Worm (Caenorhabditis elegans) whole organism, young adult: Measurements from ENCODE around the gene htrl-1.
A peak's percentile ranks its signal among the peaks of the same experiment; 100 is the strongest.

Experiments
- B0019.2 ChIP-seq: fragments of 200-800 bp; sonication (Bioruptor generic); conservative IDR thresholded peaks from 2 replicates; pipeline ENCODE4 v1.3.6; 2022; ENCODE audit warnings: missing genetic modification reagents, missing genetic modification characterization, missing compliant biosample characterization
- B0035.1 ChIP-seq: sonication (generic microtip); optimal IDR thresholded peaks from 2 replicates; lab custom pipeline; 2016; ENCODE audit warnings: missing genetic modification characterization, mild to moderate bottlenecking, missing compliant biosample characterization, missing genotype, missing genetic modification reagents
- B0261.1 ChIP-seq: sonication (generic microtip); optimal IDR thresholded peaks from 2 replicates; lab custom pipeline; 2016; ENCODE audit warnings: mild to moderate bottlenecking, missing genetic modification characterization, moderate library complexity, missing compliant biosample characterization
- B0336.3 ChIP-seq: fragments of 200-800 bp; sonication (Bioruptor generic); IDR thresholded peaks from 2 replicates; pipeline ENCODE4 v1.3.6; 2022; ENCODE audit warnings: missing genetic modification characterization, missing compliant biosample characterization
- C17E4.6 ChIP-seq: fragments of 200-800 bp; sonication (Bioruptor generic); IDR thresholded peaks from 2 replicates; pipeline ENCODE4 v1.3.6; 2022; ENCODE audit warnings: missing genetic modification reagents, missing genetic modification characterization, missing compliant biosample characterization
- F23B12.7 ChIP-seq: sonication (generic microtip); optimal IDR thresholded peaks from 2 replicates; lab custom pipeline; 2017; ENCODE audit warnings: missing genetic modification characterization, mild to moderate bottlenecking, missing compliant biosample characterization, antibody characterized with exemption, moderate library complexity; ENCODE audit not compliant: insufficient read depth
- F33H1.4 ChIP-seq: fragments of 200-800 bp; sonication (Bioruptor generic); IDR thresholded peaks from 2 replicates; pipeline ENCODE4 v1.3.6; 2022; ENCODE audit warnings: missing genetic modification reagents, missing genetic modification characterization, missing compliant biosample characterization
- F37B4.10 ChIP-seq: fragments of 200-800 bp; sonication (Bioruptor generic); IDR thresholded peaks from 2 replicates; pipeline ENCODE4 v1.3.6; 2022; ENCODE audit warnings: missing genetic modification characterization, missing compliant biosample characterization
- F52B5.7 ChIP-seq: sonication (generic microtip); optimal IDR thresholded peaks from 2 replicates; lab custom pipeline; 2016; ENCODE audit warnings: mild to moderate bottlenecking, missing genetic modification characterization, missing compliant biosample characterization
- F55B11.4 ChIP-seq: sonication (generic microtip); optimal IDR thresholded peaks from 2 replicates; lab custom pipeline; 2016; ENCODE audit warnings: missing compliant biosample characterization, missing genetic modification characterization, borderline replicate concordance; ENCODE audit not compliant: insufficient read depth
- F57C9.4 ChIP-seq: sonication (generic microtip); optimal IDR thresholded peaks from 2 replicates; lab custom pipeline; 2017; ENCODE audit warnings: mild to moderate bottlenecking, missing genetic modification characterization, missing compliant biosample characterization
- Y53G8AR.9 ChIP-seq: fragments of 200-800 bp; sonication (Bioruptor generic); conservative IDR thresholded peaks from 2 replicates; pipeline ENCODE4 v1.3.6; 2022; ENCODE audit warnings: missing genetic modification reagents, missing genetic modification characterization, missing compliant biosample characterization
- Y56A3A.18 ChIP-seq: fragments of 200-800 bp; sonication (Bioruptor generic); IDR thresholded peaks from 2 replicates; pipeline ENCODE4 v1.3.6; 2022; ENCODE audit warnings: missing genetic modification reagents, missing genetic modification characterization, missing compliant biosample characterization
- Y67H2A.10 ChIP-seq: fragments of 200-800 bp; sonication (Bioruptor generic); conservative IDR thresholded peaks from 2 replicates; pipeline ENCODE4 v1.3.6; 2022; ENCODE audit warnings: missing genetic modification reagents, missing genetic modification characterization, missing compliant biosample characterization
- akir-1 ChIP-seq: fragments of 200-800 bp; sonication (Bioruptor generic); optimal IDR thresholded peaks from 2 replicates; lab custom pipeline; 2018; ENCODE audit warnings: mild to moderate bottlenecking, missing genetic modification characterization, moderate library complexity, missing compliant biosample characterization
- athp-1 ChIP-seq: sonication (generic microtip); optimal IDR thresholded peaks from 2 replicates; lab custom pipeline; 2017; ENCODE audit warnings: mild to moderate bottlenecking, missing genetic modification characterization, missing compliant biosample characterization
- attf-3 ChIP-seq: fragments of 200-800 bp; sonication (Bioruptor generic); conservative IDR thresholded peaks from 2 replicates; pipeline ENCODE4 v1.3.6; 2022; ENCODE audit warnings: missing genetic modification reagents, missing genetic modification characterization, missing compliant biosample characterization
- cebp-1 ChIP-seq, 2 experiments: fragments of 200-800 bp in 1 of 2; sonication (Bioruptor generic) in 1 of 2; sonication (generic microtip) in 1 of 2; IDR thresholded peaks in 1 of 2; optimal IDR thresholded peaks in 1 of 2; 2 replicates each; pipeline versions ENCODE4 v1.3.6 to Lab custom; 2017 to 2022; ENCODE audit warnings: missing compliant biosample characterization in 2 of 2, missing genetic modification characterization in 2 of 2, mild to moderate bottlenecking in 1 of 2, missing genetic modification reagents in 1 of 2, moderate library complexity in 1 of 2
- cebp-2 ChIP-seq: fragments of 200-800 bp; sonication (Bioruptor generic); IDR thresholded peaks from 2 replicates; pipeline ENCODE4 v1.3.6; 2022; ENCODE audit warnings: missing genetic modification characterization, missing compliant biosample characterization
- ceh-100 ChIP-seq: fragments of 200-800 bp; sonication (Bioruptor generic); IDR thresholded peaks from 2 replicates; pipeline ENCODE4 v1.3.6; 2022; ENCODE audit warnings: missing genetic modification reagents, missing genetic modification characterization, missing compliant biosample characterization
- ceh-27 ChIP-seq: fragments of 200-800 bp; sonication (Bioruptor generic); optimal IDR thresholded peaks from 2 replicates; lab custom pipeline; 2018; ENCODE audit warnings: mild to moderate bottlenecking, missing genetic modification characterization, moderate library complexity, missing compliant biosample characterization
- ceh-58 ChIP-seq: fragments of 200-800 bp; sonication (Bioruptor generic); IDR thresholded peaks from 2 replicates; pipeline ENCODE4 v1.3.6; 2022; ENCODE audit warnings: missing genetic modification characterization, missing compliant biosample characterization
- dox-1 ChIP-seq: fragments of 200-800 bp; sonication (Bioruptor generic); IDR thresholded peaks from 2 replicates; pipeline ENCODE4 v1.3.6; 2022; ENCODE audit warnings: missing genetic modification reagents, missing genetic modification characterization, missing compliant biosample characterization
- egl-44 ChIP-seq: fragments of 200-800 bp; sonication (Bioruptor generic); IDR thresholded peaks from 2 replicates; pipeline ENCODE4 v1.3.6; 2022; ENCODE audit warnings: missing genetic modification reagents, missing genetic modification characterization, missing compliant biosample characterization
- egrh-3 ChIP-seq: fragments of 200-800 bp; sonication (Bioruptor generic); IDR thresholded peaks from 2 replicates; pipeline ENCODE4 v1.3.6; 2022; ENCODE audit warnings: missing genetic modification reagents, missing genetic modification characterization, missing compliant biosample characterization
- ets-4 ChIP-seq: fragments of 200-800 bp; sonication (Bioruptor generic); optimal IDR thresholded peaks from 2 replicates; lab custom pipeline; 2018; ENCODE audit warnings: mild to moderate bottlenecking, missing genetic modification characterization, missing compliant biosample characterization
- fkh-3 ChIP-seq: sonication (generic microtip); optimal IDR thresholded peaks from 2 replicates; lab custom pipeline; 2016; ENCODE audit warnings: mild to moderate bottlenecking, missing genetic modification characterization, missing compliant biosample characterization
- him-1 ChIP-seq: sonication (generic microtip); optimal IDR thresholded peaks from 2 replicates; lab custom pipeline; 2016; ENCODE audit warnings: missing genotype, missing genetic modification reagents, missing genetic modification characterization, missing compliant biosample characterization
- hmg-1.2 ChIP-seq: fragments of 200-800 bp; sonication (Bioruptor generic); IDR thresholded peaks from 2 replicates; pipeline ENCODE4 v1.3.6; 2022; ENCODE audit warnings: missing genetic modification reagents, missing genetic modification characterization, missing compliant biosample characterization
- hrde-1 ChIP-seq: sonication (generic microtip); optimal IDR thresholded peaks from 2 replicates; lab custom pipeline; 2016; ENCODE audit warnings: missing genetic modification characterization, mild to moderate bottlenecking, missing compliant biosample characterization, moderate library complexity, missing genotype, missing genetic modification reagents, borderline replicate concordance
- hsf-1 ChIP-seq: fragments of 200-800 bp; sonication (Bioruptor generic); IDR thresholded peaks from 2 replicates; pipeline ENCODE4 v1.3.6; 2022; ENCODE audit warnings: missing genetic modification reagents, missing genetic modification characterization, missing compliant biosample characterization
- lir-1 ChIP-seq: fragments of 200-800 bp; sonication (Bioruptor generic); conservative IDR thresholded peaks from 2 replicates; pipeline ENCODE4 v1.3.6; 2022; ENCODE audit warnings: missing genetic modification reagents, missing genetic modification characterization, missing compliant biosample characterization
- lsl-1 ChIP-seq: fragments of 200-800 bp; sonication (Bioruptor generic); optimal IDR thresholded peaks from 2 replicates; lab custom pipeline; 2018; ENCODE audit warnings: mild to moderate bottlenecking, missing genetic modification characterization, moderate library complexity, missing compliant biosample characterization
- madf-6 ChIP-seq: fragments of 200-800 bp; sonication (Bioruptor generic); IDR thresholded peaks from 2 replicates; pipeline ENCODE4 v1.3.6; 2022; ENCODE audit warnings: missing genetic modification reagents, missing genetic modification characterization, missing compliant biosample characterization
- mes-4 ChIP-seq: sonication (generic microtip); optimal IDR thresholded peaks from 2 replicates; lab custom pipeline; 2016; ENCODE audit warnings: missing genotype, missing genetic modification characterization, missing compliant biosample characterization
- pha-4 ChIP-seq: fragments of 150-350 bp; sonication (generic microtip); optimal IDR thresholded peaks from 2 replicates; lab custom pipeline; 2014; ENCODE audit warnings: missing biosample characterization, missing genetic modification reagents, missing genetic modification characterization
- repo-1 ChIP-seq: sonication (generic microtip); optimal IDR thresholded peaks from 2 replicates; lab custom pipeline; 2017; ENCODE audit warnings: mild to moderate bottlenecking, missing genetic modification characterization, missing compliant biosample characterization
- sea-2 ChIP-seq: fragments of 200-800 bp; sonication (Bioruptor generic); IDR thresholded peaks from 2 replicates; pipeline ENCODE4 v1.3.6; 2022; ENCODE audit warnings: missing genetic modification characterization, missing compliant biosample characterization
- snpc-1.1 ChIP-seq: sonication (generic microtip); optimal IDR thresholded peaks from 2 replicates; lab custom pipeline; 2017; ENCODE audit warnings: missing genetic modification characterization, mild to moderate bottlenecking, missing compliant biosample characterization, antibody characterized with exemption, moderate library complexity, missing genotype, missing genetic modification reagents; ENCODE audit not compliant: insufficient read depth
- snpc-1.3 ChIP-seq: sonication (generic microtip); optimal IDR thresholded peaks from 2 replicates; lab custom pipeline; 2017; ENCODE audit warnings: missing genetic modification characterization, mild to moderate bottlenecking, missing compliant biosample characterization, antibody characterized with exemption, moderate library complexity, missing genotype, missing genetic modification reagents; ENCODE audit not compliant: insufficient read depth
- somi-1 ChIP-seq: fragments of 200-800 bp; sonication (Bioruptor generic); optimal IDR thresholded peaks from 2 replicates; lab custom pipeline; 2018; ENCODE audit warnings: mild to moderate bottlenecking, missing genetic modification characterization, missing compliant biosample characterization
- sptf-2 ChIP-seq: fragments of 200-800 bp; sonication (Bioruptor generic); optimal IDR thresholded peaks from 2 replicates; lab custom pipeline; 2018; ENCODE audit warnings: mild to moderate bottlenecking, missing genetic modification characterization, missing compliant biosample characterization
- tbx-9 ChIP-seq: sonication (generic microtip); optimal IDR thresholded peaks from 2 replicates; lab custom pipeline; 2016; ENCODE audit warnings: borderline replicate concordance, missing genetic modification characterization, inconsistent platforms, missing compliant biosample characterization
- zfh-2 ChIP-seq: fragments of 200-800 bp; sonication (Bioruptor generic); conservative IDR thresholded peaks from 2 replicates; pipeline ENCODE4 v1.3.6; 2022; ENCODE audit warnings: missing genetic modification reagents, missing genetic modification characterization, missing compliant biosample characterization
- ztf-22 ChIP-seq: fragments of 200-800 bp; sonication (Bioruptor generic); optimal IDR thresholded peaks from 2 replicates; lab custom pipeline; 2018; ENCODE audit warnings: mild to moderate bottlenecking, missing genetic modification characterization, moderate library complexity, missing compliant biosample characterization
- ztf-28 ChIP-seq: fragments of 200-800 bp; sonication (Bioruptor generic); IDR thresholded peaks from 2 replicates; pipeline ENCODE4 v1.3.6; 2022; ENCODE audit warnings: missing genetic modification reagents, missing genetic modification characterization, missing compliant biosample characterization
- ztf-3 ChIP-seq: fragments of 200-800 bp; sonication (Bioruptor generic); optimal IDR thresholded peaks from 2 replicates; lab custom pipeline; 2018; ENCODE audit warnings: mild to moderate bottlenecking, missing genetic modification characterization, missing compliant biosample characterization

The htrl-1 gene

ce11 chrV:11521448-11521847, 25.3 kb upstream of the htrl-1 start, which contains the start of gene pafo-1 (continued):
- TF ChIP-seq him-1 (tag; lab: Kevin White, UChicago), result peak; percentile 56
- no peak for TF ChIP-seq ztf-3 (GFP tag; lab: Kevin White, UChicago)
- no peak for TF ChIP-seq F57C9.4 (tag; lab: Kevin White, UChicago)
- no peak for TF ChIP-seq egl-44 (GFP tag; lab: Robert Waterston, UW)
- TF ChIP-seq pha-4 (tag; lab: Kevin White, UChicago), result peak; percentile 16
- TF ChIP-seq ets-4 (GFP tag; lab: Kevin White, UChicago), result no peak
- TF ChIP-seq F52B5.7, result no peak
- peak; percentile 21 for TF ChIP-seq athp-1
- peak; percentile 85 for TF ChIP-seq repo-1 (tag; lab: Kevin White, UChicago)
- no peak for TF ChIP-seq cebp-1 (GFP tag; IDR thresholded peaks at IDR 0.05; lab: Robert Waterston, UW)
- no peak for TF ChIP-seq cebp-1 (tag; optimal IDR thresholded peaks at IDR 0.05; lab: Kevin White, UChicago)
- peak; percentile 35 for TF ChIP-seq B0035.1
- no peak for TF ChIP-seq cebp-2
- TF ChIP-seq lsl-1, result peak; percentile 72
- TF ChIP-seq snpc-1.3, result peak; percentile 40
- no peak for TF ChIP-seq mes-4
- TF ChIP-seq zfh-2, result no peak
- TF ChIP-seq snpc-1.1 (tag; lab: Kevin White, UChicago), result peak; percentile 47
- no peak for TF ChIP-seq fkh-3 (tag; lab: Kevin White, UChicago)
- TF ChIP-seq B0336.3 (GFP tag; lab: Robert Waterston, UW), result peak; percentile 92
- 0 out of 2 replicates have a peak, but pooled peaks have one; percentile 42 for TF ChIP-seq lir-1
- TF ChIP-seq tbx-9 (tag; lab: Kevin White, UChicago), result no peak
- TF ChIP-seq F55B11.4 (tag; lab: Kevin White, UChicago), result no peak
- peak; percentile 14 for TF ChIP-seq B0261.1 (tag; lab: Kevin White, UChicago)
- TF ChIP-seq F23B12.7 (tag; lab: Kevin White, UChicago), result peak; percentile 30
- TF ChIP-seq akir-1, result no peak
- 0 out of 2 replicates have a peak, but pooled peaks have one; percentile 12 for TF ChIP-seq Y67H2A.10 (GFP tag; lab: Robert Waterston, UW)
- peak; percentile 82; the same call in 1 of the 2 replicates for TF ChIP-seq Y56A3A.18 (GFP tag; lab: Robert Waterston, UW)
- TF ChIP-seq F33H1.4 (GFP tag; lab: Robert Waterston, UW), result peak; percentile 74
- TF ChIP-seq C17E4.6, result no peak
- peak; percentile 64 for TF ChIP-seq hmg-1.2 (GFP tag; lab: Robert Waterston, UW)
- TF ChIP-seq somi-1 (GFP tag; lab: Kevin White, UChicago), result peak; percentile 23
- peak; percentile 84 for TF ChIP-seq ceh-100
- TF ChIP-seq ztf-22 (GFP tag; lab: Kevin White, UChicago), result no peak
- TF ChIP-seq F37B4.10 (GFP tag; lab: Robert Waterston, UW), result no peak
- no peak for TF ChIP-seq ztf-28 (GFP tag; lab: Robert Waterston, UW)
- TF ChIP-seq hsf-1 (GFP tag; lab: Robert Waterston, UW), result no peak
- TF ChIP-seq attf-3, result peak; percentile 62; the same call in 1 of the 2 replicates
- no peak for TF ChIP-seq B0019.2 (GFP tag; lab: Robert Waterston, UW)
- TF ChIP-seq sea-2 (GFP tag; lab: Robert Waterston, UW), result no peak
- peak; percentile 71 for TF ChIP-seq ceh-27
- peak; percentile 95 for TF ChIP-seq dox-1 (GFP tag; lab: Robert Waterston, UW)
- peak; percentile 81 for TF ChIP-seq madf-6
- TF ChIP-seq egrh-3 (GFP tag; lab: Robert Waterston, UW), result no peak
- TF ChIP-seq Y53G8AR.9 (GFP tag; lab: Robert Waterston, UW), result peak; percentile 91
- no peak for TF ChIP-seq ceh-58 (GFP tag; lab: Robert Waterston, UW)
- TF ChIP-seq sptf-2 (GFP tag; lab: Kevin White, UChicago), result no peak
- peak; percentile 57 for TF ChIP-seq hrde-1
